Fruit fly (Drosophila melanogaster): ENCODE data around the gene Trm7-34.

The Trm7-34 gene

DNA sequence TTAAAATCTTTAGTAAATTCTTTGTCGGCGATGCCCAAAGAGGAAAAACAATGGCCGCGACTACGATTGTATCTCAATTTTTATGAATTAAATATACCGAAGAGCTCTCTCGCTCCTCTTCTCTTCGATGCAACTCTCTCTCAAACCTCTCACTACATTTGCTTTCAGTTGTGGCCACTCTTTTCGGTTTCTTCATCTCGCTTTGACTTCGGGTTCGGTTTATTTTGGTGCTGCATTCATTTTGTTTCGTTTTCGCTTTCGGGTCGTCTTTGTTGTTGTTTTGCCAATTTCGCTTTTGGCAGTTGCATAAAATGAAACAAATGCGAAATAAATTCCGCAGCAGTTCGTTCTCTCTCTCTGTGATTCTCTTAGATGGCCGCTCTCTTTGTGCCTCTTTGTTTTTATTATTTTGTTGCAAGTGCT is 19.2 kb upstream of the Trm7-34 start (continued):
- TF ChIP-seq vri (GFP tag; optimal IDR thresholded peaks at IDR 0.05) (peak; percentile 92), spab (GFP tag; optimal IDR thresholded peaks at IDR 0.05) (peak; percentile 56), CG3919 (GFP tag; optimal IDR thresholded peaks at IDR 0.05) (peak; percentile 77), CG3032 (tag; optimal IDR thresholded peaks at IDR 0.05) (peak; percentile 69), achi (GFP tag; optimal IDR thresholded peaks at IDR 0.05) (peak; percentile 71), Ets96B (tag; optimal IDR thresholded peaks at IDR 0.05) (peak; percentile 76), Hr4 (GFP tag; optimal IDR thresholded peaks at IDR 0.05) (peak; percentile 61), net (GFP tag; optimal IDR thresholded peaks at IDR 0.05) (peak; percentile 86), pdm3 (GFP tag; optimal IDR thresholded peaks at IDR 0.05) (peak; percentile 39), CG11762 (GFP tag; optimal IDR thresholded peaks at IDR 0.05; ENCODE audit: insufficient read depth) (peak; percentile 53), CG11902 (GFP tag; optimal IDR thresholded peaks at IDR 0.05) (no peak), Hr38 (GFP tag; optimal IDR thresholded peaks at IDR 0.05) (no peak), Blimp-1 (GFP tag; optimal IDR thresholded peaks at IDR 0.05) (peak; percentile 76), CG31627 (GFP tag; optimal IDR thresholded peaks at IDR 0.05) (no peak), OdsH (GFP tag; optimal IDR thresholded peaks at IDR 0.05) (peak; percentile 39), Smox (GFP tag; optimal IDR thresholded peaks at IDR 0.05) (peak; percentile 45), CG6808 (GFP tag; optimal IDR thresholded peaks at IDR 0.05) (peak; percentile 93), fd59A (GFP tag; optimal IDR thresholded peaks at IDR 0.05) (peak; percentile 17), svp (GFP tag) (peak; percentile 37), esn (GFP tag; optimal IDR thresholded peaks at IDR 0.05) (peak; percentile 59), CG6163 (GFP tag; IDR thresholded peaks at IDR 0.05) (peak; percentile 97), CG34406 (GFP tag; optimal IDR thresholded peaks at IDR 0.05) (peak; percentile 84)

DNA sequence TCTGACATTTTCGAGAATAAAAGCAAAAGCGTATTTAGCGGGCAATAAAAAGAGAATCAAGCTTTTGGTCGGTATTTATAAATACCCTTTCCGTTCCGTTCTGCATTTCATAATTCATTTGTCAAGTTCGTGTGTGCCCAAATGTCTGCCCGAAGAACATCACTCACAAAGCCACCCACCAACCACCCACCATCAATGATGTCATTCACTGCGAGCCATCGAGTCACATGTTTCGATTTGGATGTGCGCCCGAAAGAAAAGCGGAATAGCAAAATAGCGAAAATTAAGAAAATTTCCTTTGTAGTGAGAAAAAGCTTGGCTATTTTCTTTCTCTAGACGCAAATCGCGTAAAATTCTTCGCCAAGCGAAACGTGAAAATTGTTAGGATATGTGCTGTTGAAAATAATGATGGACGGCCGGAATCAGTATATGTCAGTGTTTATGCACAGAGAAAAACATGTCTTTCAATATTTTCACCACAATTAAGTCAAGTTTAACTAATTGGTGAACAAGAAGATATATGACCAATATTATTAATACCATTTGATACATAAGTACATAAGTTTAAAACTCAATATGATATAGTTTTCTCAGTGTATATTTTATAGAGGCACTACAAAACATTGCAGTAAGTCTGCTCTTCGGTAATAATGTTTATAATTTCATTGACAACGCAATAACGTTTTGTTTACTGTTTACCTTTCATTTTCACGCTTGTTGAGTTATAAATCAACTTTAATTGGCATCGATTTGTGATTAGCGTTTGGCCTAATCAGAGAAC is 17.6 kb upstream of the Trm7-34 start:
- TF ChIP-seq svp (GFP tag) = peak; percentile 54
- TF ChIP-seq CG15336 (GFP tag; IDR thresholded peaks at IDR 0.05) = peak; percentile 73
- TF ChIP-seq eg (GFP tag; IDR thresholded peaks at IDR 0.05) = peak; percentile 62; the same call in 1 of the 3 replicates
- TF ChIP-seq Ets21C (GFP tag; optimal IDR thresholded peaks at IDR 0.05) = peak; percentile 5
- TF ChIP-seq CG6163 (GFP tag; IDR thresholded peaks at IDR 0.05) = 0 out of 3 replicates have a peak, but pooled peaks have one; percentile 15
- TF ChIP-seq CG6792 (GFP tag; optimal IDR thresholded peaks at IDR 0.05) = no peak
- TF ChIP-seq ss (GFP tag; optimal IDR thresholded peaks at IDR 0.05) = no peak
- TF ChIP-seq Eip75B (GFP tag; optimal IDR thresholded peaks at IDR 0.05) = no peak
- no peak for TF ChIP-seq cyc (GFP tag; optimal IDR thresholded peaks at IDR 0.05)
- no peak for TF ChIP-seq CG1621 (tag; optimal IDR thresholded peaks at IDR 0.05)
- no peak for TF ChIP-seq spab (GFP tag; optimal IDR thresholded peaks at IDR 0.05)
- no peak for TF ChIP-seq fd59A (GFP tag; optimal IDR thresholded peaks at IDR 0.05)
- peak; percentile 23 for TF ChIP-seq achi (GFP tag; optimal IDR thresholded peaks at IDR 0.05)
- no peak for TF ChIP-seq CG10631 (GFP tag; optimal IDR thresholded peaks at IDR 0.05)
- TF ChIP-seq vri (GFP tag; optimal IDR thresholded peaks at IDR 0.05) = peak; percentile 35
- TF ChIP-seq Lpt (GFP tag; optimal IDR thresholded peaks at IDR 0.05) = peak; percentile 5
- no peak for TF ChIP-seq CG7368 (GFP tag; optimal IDR thresholded peaks at IDR 0.05)
- TF ChIP-seq pdm3 (GFP tag; optimal IDR thresholded peaks at IDR 0.05) = peak; percentile 27
- TF ChIP-seq salr (GFP tag; optimal IDR thresholded peaks at IDR 0.05) = no peak
- TF ChIP-seq CG9139 (GFP tag; optimal IDR thresholded peaks at IDR 0.05) = no peak
- TF ChIP-seq Ets96B (tag; optimal IDR thresholded peaks at IDR 0.05) = no peak
- TF ChIP-seq dac (GFP tag; optimal IDR thresholded peaks at IDR 0.05) = no peak
- TF ChIP-seq CG10669 (GFP tag; optimal IDR thresholded peaks at IDR 0.05) = no peak
- TF ChIP-seq acj6 (GFP tag; optimal IDR thresholded peaks at IDR 0.05) = peak; percentile 43
- no peak for TF ChIP-seq CG6808 (GFP tag; optimal IDR thresholded peaks at IDR 0.05)
- TF ChIP-seq fkh (GFP tag; optimal IDR thresholded peaks at IDR 0.05) = no peak
- TF ChIP-seq CG34406 (GFP tag; optimal IDR thresholded peaks at IDR 0.05) = peak; percentile 9
- TF ChIP-seq Smox (GFP tag; optimal IDR thresholded peaks at IDR 0.05) = peak; percentile 41
- peak; percentile 47 for TF ChIP-seq Met (GFP tag; optimal IDR thresholded peaks at IDR 0.05)
- peak; percentile 65; the same call in 1 of the 2 replicates for TF ChIP-seq Gug (GFP tag; IDR thresholded peaks at IDR 0.05)
- no peak for TF ChIP-seq Hr38 (GFP tag; optimal IDR thresholded peaks at IDR 0.05)
- peak; percentile 57 for TF ChIP-seq esn (GFP tag; optimal IDR thresholded peaks at IDR 0.05)
- TF ChIP-seq CG11294 (GFP tag; IDR thresholded peaks at IDR 0.05) = peak; percentile 44; the same call in 1 of the 2 replicates
- TF ChIP-seq CG8119 (GFP tag; IDR thresholded peaks at IDR 0.05) = peak; percentile 52; the same call in 2 of the 3 replicates
- TF ChIP-seq CG3919 (GFP tag; optimal IDR thresholded peaks at IDR 0.05) = no peak
- TF ChIP-seq dsx (GFP tag; optimal IDR thresholded peaks at IDR 0.05; ENCODE audit: poor library complexity, severe bottlenecking) = no peak
- no peak for TF ChIP-seq CG6276 (GFP tag; optimal IDR thresholded peaks at IDR 0.05)
- TF ChIP-seq CG32006 (GFP tag; optimal IDR thresholded peaks at IDR 0.05) = peak; percentile 32

Measured in whole organism, prepupa.